Fruit fly (Drosophila melanogaster): ENCODE results near the gene CG5080.

Gene CG5080

dm6 chr2L:1128344-1128931, 35.2 kb downstream of the CG5080 start:
- no peak for TF ChIP-seq CG10348 (GFP tag; IDR thresholded peaks at IDR 0.05)
- no peak for TF ChIP-seq Pif1A (GFP tag; optimal IDR thresholded peaks at IDR 0.05)
- TF ChIP-seq rn (GFP tag; IDR thresholded peaks at IDR 0.05): no peak
- TF ChIP-seq Pif1B (GFP tag; optimal IDR thresholded peaks at IDR 0.05): no peak
- no peak for TF ChIP-seq CG12605 (GFP tag; IDR thresholded peaks at IDR 0.05)
- TF ChIP-seq CG15710 (tag; optimal IDR thresholded peaks at IDR 0.05): no peak
- no peak for TF ChIP-seq CG8301 (tag; optimal IDR thresholded peaks at IDR 0.05)
- TF ChIP-seq EcR (GFP tag; optimal IDR thresholded peaks at IDR 0.05): no peak
- TF ChIP-seq CG32121 (GFP tag; IDR thresholded peaks at IDR 0.05): no peak
- no peak for TF ChIP-seq Ets98B (GFP tag; IDR thresholded peaks at IDR 0.05)
- no peak for TF ChIP-seq gl (tag; optimal IDR thresholded peaks at IDR 0.05)
- TF ChIP-seq CG13204 (GFP tag; optimal IDR thresholded peaks at IDR 0.05): no peak

- TF ChIP-seq fd96Ca (GFP tag; IDR thresholded peaks at IDR 0.05) (no peak), CG8301 (tag; optimal IDR thresholded peaks at IDR 0.05) (no peak), CG10348 (GFP tag; IDR thresholded peaks at IDR 0.05) (no peak), rn (GFP tag; IDR thresholded peaks at IDR 0.05) (no peak), Pif1A (GFP tag; optimal IDR thresholded peaks at IDR 0.05) (no peak), CG12605 (GFP tag; IDR thresholded peaks at IDR 0.05) (no peak), D1 (tag; optimal IDR thresholded peaks at IDR 0.05) (no peak), Snoo (tag; optimal IDR thresholded peaks at IDR 0.05) (no peak), CG15710 (tag; optimal IDR thresholded peaks at IDR 0.05) (no peak), CG17806 (tag; optimal IDR thresholded peaks at IDR 0.05) (no peak), EcR (GFP tag; optimal IDR thresholded peaks at IDR 0.05) (no peak), CG13204 (GFP tag; optimal IDR thresholded peaks at IDR 0.05) (no peak), CG32121 (GFP tag; IDR thresholded peaks at IDR 0.05) (no peak), CG4496 (GFP tag; IDR thresholded peaks at IDR 0.05) (no peak), CG8159 (tag; optimal IDR thresholded peaks at IDR 0.05) (no peak)
These were observed 36.1 kb downstream of the CG5080 start for dm6 chr2L:1127434-1128089.

- no peak for TF ChIP-seq EcR (GFP tag; optimal IDR thresholded peaks at IDR 0.05)
- no peak for TF ChIP-seq CG13204 (GFP tag; optimal IDR thresholded peaks at IDR 0.05)
- no peak for TF ChIP-seq CG8301 (tag; optimal IDR thresholded peaks at IDR 0.05)
- no peak for TF ChIP-seq gl (tag; optimal IDR thresholded peaks at IDR 0.05)
- TF ChIP-seq Ets98B (GFP tag; IDR thresholded peaks at IDR 0.05): no peak
- TF ChIP-seq CG34367 (tag; optimal IDR thresholded peaks at IDR 0.05): no peak
- TF ChIP-seq rn (GFP tag; IDR thresholded peaks at IDR 0.05): no peak
- TF ChIP-seq CG4496 (GFP tag; IDR thresholded peaks at IDR 0.05): no peak
- no peak for TF ChIP-seq CG10348 (GFP tag; IDR thresholded peaks at IDR 0.05)
- TF ChIP-seq Snoo (tag; optimal IDR thresholded peaks at IDR 0.05): no peak
- TF ChIP-seq CG32121 (GFP tag; IDR thresholded peaks at IDR 0.05): no peak
These were observed 37.2 kb downstream of the CG5080 start for dm6 chr2L:1126527-1126926.

- TF ChIP-seq CG12605 (GFP tag; IDR thresholded peaks at IDR 0.05) (0 out of 2 replicates have a peak, but pooled peaks have one; percentile 18), CG14655 (GFP tag; optimal IDR thresholded peaks at IDR 0.05) (no peak), CG4496 (GFP tag; IDR thresholded peaks at IDR 0.05) (peak; percentile 25; the same call in 1 of the 3 replicates), CG8159 (tag; optimal IDR thresholded peaks at IDR 0.05) (no peak)
These were observed 38.2 kb downstream of the CG5080 start for dm6 chr2L:1125437-1125836.

- no peak for TF ChIP-seq Snoo (tag; optimal IDR thresholded peaks at IDR 0.05)
- TF ChIP-seq CG9948 (tag; optimal IDR thresholded peaks at IDR 0.05): no peak
- TF ChIP-seq Pif1A (GFP tag; optimal IDR thresholded peaks at IDR 0.05): no peak
- no peak for TF ChIP-seq CG14655 (GFP tag; optimal IDR thresholded peaks at IDR 0.05)
- no peak for TF ChIP-seq CG10348 (GFP tag; IDR thresholded peaks at IDR 0.05)
- TF ChIP-seq CG32121 (GFP tag; IDR thresholded peaks at IDR 0.05): no peak
- TF ChIP-seq D1 (tag; optimal IDR thresholded peaks at IDR 0.05): no peak
These were observed 39.4 kb downstream of the CG5080 start for dm6 chr2L:1124265-1124664.

dm6 chr2L:1123078-1123818, 40.4 kb downstream of the CG5080 start:
- TF ChIP-seq Ets98B (GFP tag; IDR thresholded peaks at IDR 0.05): no peak
- TF ChIP-seq D1 (tag; optimal IDR thresholded peaks at IDR 0.05): no peak
- TF ChIP-seq EcR (GFP tag; optimal IDR thresholded peaks at IDR 0.05): peak; percentile 70

dm6 chr2L:1122711-1122960, 41.0 kb downstream of the CG5080 start:
- TF ChIP-seq D1 (tag; optimal IDR thresholded peaks at IDR 0.05) (no peak), CG15710 (tag; optimal IDR thresholded peaks at IDR 0.05) (no peak)
